Worm (Caenorhabditis elegans) whole organism, L1 larva: Measurements from ENCODE around the gene appg-2.

Experiments
- ceh-82 ChIP-seq, 3 experiments: fragments of 150-350 bp in 1 of 3; sonication (generic microtip) in 2 of 3; optimal IDR thresholded peaks; 2 replicates each; lab custom pipeline; 2014 to 2017; ENCODE audit warnings: missing biosample characterization in 3 of 3, missing genetic modification characterization in 3 of 3
- lin-13 ChIP-seq: fragments of 150-350 bp; optimal IDR thresholded peaks from 2 replicates; lab custom pipeline; 2014; ENCODE audit warnings: missing biosample characterization, missing genetic modification reagents, missing genetic modification characterization
- nhr-237 ChIP-seq: fragments of 150-350 bp; optimal IDR thresholded peaks from 2 replicates; lab custom pipeline; 2014; ENCODE audit warnings: missing biosample characterization, missing genetic modification characterization
- pqm-1 ChIP-seq: sonication (generic microtip); optimal IDR thresholded peaks from 3 replicates; lab custom pipeline; 2017; ENCODE audit warnings: missing biosample characterization, missing genetic modification characterization
- unc-130 ChIP-seq: fragments of 150-350 bp; optimal IDR thresholded peaks from 2 replicates; lab custom pipeline; 2017; ENCODE audit warnings: missing biosample characterization, missing genetic modification characterization, inconsistent platforms
- zag-1 ChIP-seq: fragments of 150-350 bp; optimal IDR thresholded peaks from 2 replicates; lab custom pipeline; 2014; ENCODE audit warnings: missing biosample characterization, missing genetic modification characterization

ce11 chrII:8789828-8790558, 10.9 kb upstream of the appg-2 start, which contains the start of gene F07H5.13:
- TF ChIP-seq zag-1 (no peak), ceh-82 (tag; optimal IDR thresholded peaks at IDR 0.05; lab: Kevin White, UChicago) (no peak), unc-130 (tag; lab: Kevin White, UChicago) (no peak), nhr-237 (tag; lab: Kevin White, UChicago) (no peak), lin-13 (GFP tag; lab: Kevin White, UChicago) (peak; percentile 19), pqm-1 (tag; lab: Kevin White, UChicago) (no peak)
